Worm (Caenorhabditis elegans) whole organism, L1 larva: ENCODE data around the gene usp-14.

Source experiments
- C34B4.2 ChIP-seq: sonication (generic microtip); optimal IDR thresholded peaks from 2 replicates; lab custom pipeline; 2017; ENCODE audit warnings: mild to moderate bottlenecking, missing genetic modification characterization, missing compliant biosample characterization
- F16B12.6 ChIP-seq: fragments of 150-350 bp; optimal IDR thresholded peaks from 2 replicates; lab custom pipeline; 2014; ENCODE audit warnings: missing biosample characterization, missing genetic modification characterization
- aha-1 ChIP-seq: fragments of 150-350 bp; optimal IDR thresholded peaks from 2 replicates; lab custom pipeline; 2014; ENCODE audit warnings: missing biosample characterization, missing genetic modification characterization
- alr-1 ChIP-seq: fragments of 200-800 bp; sonication (Bioruptor generic); optimal IDR thresholded peaks from 2 replicates; lab custom pipeline; 2018; ENCODE audit warnings: borderline replicate concordance, mild to moderate bottlenecking, missing genetic modification characterization, missing compliant biosample characterization
- ama-1 ChIP-seq: fragments of 150-350 bp; optimal IDR thresholded peaks from 2 replicates; lab custom pipeline; 2014
- blmp-1 ChIP-seq: fragments of 150-350 bp; optimal IDR thresholded peaks from 2 replicates; lab custom pipeline; 2014; ENCODE audit warnings: missing biosample characterization, missing genetic modification characterization
- ceh-63 ChIP-seq: fragments of 200-800 bp; sonication (Bioruptor generic); optimal IDR thresholded peaks from 2 replicates; lab custom pipeline; 2018; ENCODE audit warnings: mild to moderate bottlenecking, missing genetic modification characterization, missing compliant biosample characterization
- ceh-8 ChIP-seq: fragments of 200-800 bp; sonication (Bioruptor generic); optimal IDR thresholded peaks from 2 replicates; lab custom pipeline; 2018; ENCODE audit warnings: mild to moderate bottlenecking, missing genetic modification characterization, moderate library complexity, missing compliant biosample characterization
- ceh-82 ChIP-seq, 3 experiments: fragments of 150-350 bp in 1 of 3; sonication (generic microtip) in 2 of 3; optimal IDR thresholded peaks; 2 replicates each; lab custom pipeline; 2014 to 2017; ENCODE audit warnings: missing biosample characterization in 3 of 3, missing genetic modification characterization in 3 of 3
- ceh-88 ChIP-seq: fragments of 200-800 bp; sonication (Bioruptor generic); IDR thresholded peaks from 2 replicates; pipeline ENCODE4 v1.3.6; 2022; ENCODE audit warnings: missing genetic modification characterization, missing compliant biosample characterization
- ces-1 ChIP-seq: fragments of 150-350 bp; optimal IDR thresholded peaks from 2 replicates; lab custom pipeline; 2014; ENCODE audit warnings: missing biosample characterization, missing genetic modification reagents, missing genetic modification characterization
- dpl-1 ChIP-seq, 3 experiments: fragments of 150-350 bp in 2 of 3; sonication (generic microtip) in 1 of 3; optimal IDR thresholded peaks; 2 replicates each; lab custom pipeline; 2014 to 2017; ENCODE audit warnings: missing biosample characterization in 3 of 3, missing genetic modification characterization in 3 of 3, missing genetic modification reagents in 3 of 3
- dsc-1 ChIP-seq: sonication (generic microtip); optimal IDR thresholded peaks from 2 replicates; lab custom pipeline; 2016; ENCODE audit warnings: mild to moderate bottlenecking, missing genetic modification characterization, missing compliant biosample characterization
- efl-1 ChIP-seq, 4 experiments: fragments of 150-350 bp; optimal IDR thresholded peaks in 3 of 4; peaks in 1 of 4; 1 replicate in 1 of 4; 2 replicates in 3 of 4; lab custom pipeline; 2014; ENCODE audit warnings: missing biosample characterization in 2 of 4, missing genetic modification characterization in 2 of 4, missing genetic modification reagents in 2 of 4
- efl-3 ChIP-seq: fragments of 200-800 bp; sonication (Bioruptor generic); optimal IDR thresholded peaks from 2 replicates; lab custom pipeline; 2018; ENCODE audit warnings: mild to moderate bottlenecking, missing genetic modification characterization, missing compliant biosample characterization
- egl-13 ChIP-seq: sonication (generic microtip); optimal IDR thresholded peaks from 2 replicates; lab custom pipeline; 2016; ENCODE audit warnings: missing genotype, missing genetic modification reagents, missing genetic modification characterization, missing compliant biosample characterization
- egl-27 ChIP-seq, 2 experiments: fragments of 150-350 bp in 1 of 2; sonication (generic microtip); optimal IDR thresholded peaks; 3 replicates each; lab custom pipeline; 2017 to 2018; ENCODE audit warnings: missing biosample characterization in 2 of 2, missing genetic modification characterization in 2 of 2, missing genetic modification reagents in 2 of 2
- elt-2 ChIP-seq: sonication (generic microtip); optimal IDR thresholded peaks from 2 replicates; lab custom pipeline; 2016; ENCODE audit warnings: missing genetic modification characterization, mild to moderate bottlenecking, inconsistent platforms, missing compliant biosample characterization, missing genetic modification reagents
- elt-3 ChIP-seq, 6 experiments: fragments of 150-350 bp in 1 of 6; sonication (generic microtip); optimal IDR thresholded peaks; 2 replicates each; lab custom pipeline; 2017 to 2018; ENCODE audit warnings: missing biosample characterization in 6 of 6, missing genetic modification characterization in 6 of 6, inconsistent platforms in 1 of 6
- ets-5 ChIP-seq: fragments of 200-800 bp; sonication (Bioruptor generic); IDR thresholded peaks from 2 replicates; pipeline ENCODE4 v1.3.6; 2022; ENCODE audit warnings: missing genetic modification characterization, missing compliant biosample characterization
- fkh-10 ChIP-seq: sonication (generic microtip); optimal IDR thresholded peaks from 2 replicates; lab custom pipeline; 2017; ENCODE audit warnings: missing biosample characterization, missing genetic modification reagents, missing genetic modification characterization
- hlh-4 ChIP-seq: sonication (generic microtip); optimal IDR thresholded peaks from 2 replicates; lab custom pipeline; 2016; ENCODE audit warnings: mild to moderate bottlenecking, missing genetic modification characterization, missing compliant biosample characterization
- hpl-2 ChIP-seq: fragments of 150-350 bp; optimal IDR thresholded peaks from 2 replicates; lab custom pipeline; 2014; ENCODE audit warnings: missing biosample characterization, missing genetic modification reagents, missing genetic modification characterization
- irx-1 ChIP-seq: sonication (generic microtip); optimal IDR thresholded peaks from 2 replicates; lab custom pipeline; 2016; ENCODE audit warnings: missing genetic modification characterization, missing compliant biosample characterization
- lin-13 ChIP-seq: fragments of 150-350 bp; optimal IDR thresholded peaks from 2 replicates; lab custom pipeline; 2014; ENCODE audit warnings: missing biosample characterization, missing genetic modification reagents, missing genetic modification characterization
- lin-15B ChIP-seq: fragments of 150-350 bp; sonication (generic microtip); optimal IDR thresholded peaks from 3 replicates; lab custom pipeline; 2014; ENCODE audit warnings: missing biosample characterization, missing genetic modification characterization
- lin-35 ChIP-seq, 2 experiments: fragments of 150-350 bp; optimal IDR thresholded peaks; 2 replicates each; lab custom pipeline; 2014; ENCODE audit warnings: missing biosample characterization in 2 of 2, missing genetic modification characterization in 2 of 2, missing genetic modification reagents in 2 of 2
- lin-39 ChIP-seq: fragments of 150-350 bp; optimal IDR thresholded peaks from 2 replicates; lab custom pipeline; 2014; ENCODE audit warnings: missing biosample characterization, missing genetic modification reagents, missing genetic modification characterization
- lsy-2 ChIP-seq, 2 experiments: fragments of 150-350 bp; optimal IDR thresholded peaks; 2 replicates each; lab custom pipeline; 2014; ENCODE audit warnings: missing biosample characterization in 2 of 2, missing genetic modification characterization in 2 of 2
- mab-9 ChIP-seq: fragments of 200-800 bp; sonication (Bioruptor generic); IDR thresholded peaks from 2 replicates; pipeline ENCODE4 v1.3.6; 2022; ENCODE audit warnings: missing genetic modification reagents, missing genetic modification characterization, missing compliant biosample characterization
- nhr-11 ChIP-seq: fragments of 150-350 bp; optimal IDR thresholded peaks from 2 replicates; lab custom pipeline; 2014; ENCODE audit warnings: missing biosample characterization, missing genetic modification characterization
- nhr-12 ChIP-seq: sonication (generic microtip); optimal IDR thresholded peaks from 2 replicates; lab custom pipeline; 2017; ENCODE audit warnings: missing biosample characterization, missing genetic modification characterization
- nhr-20 ChIP-seq: sonication (generic microtip); optimal IDR thresholded peaks from 2 replicates; lab custom pipeline; 2016; ENCODE audit warnings: mild to moderate bottlenecking, missing genetic modification characterization, missing compliant biosample characterization
- nhr-237 ChIP-seq: fragments of 150-350 bp; optimal IDR thresholded peaks from 2 replicates; lab custom pipeline; 2014; ENCODE audit warnings: missing biosample characterization, missing genetic modification characterization
- nhr-47 ChIP-seq: sonication (generic microtip); optimal IDR thresholded peaks from 2 replicates; lab custom pipeline; 2016; ENCODE audit warnings: mild to moderate bottlenecking, missing genetic modification characterization, moderate library complexity, missing compliant biosample characterization
- nhr-77 ChIP-seq: fragments of 150-350 bp; optimal IDR thresholded peaks from 2 replicates; lab custom pipeline; 2014; ENCODE audit warnings: missing biosample characterization, missing genetic modification characterization
- nhr-84 ChIP-seq: sonication (generic microtip); optimal IDR thresholded peaks from 2 replicates; lab custom pipeline; 2017; ENCODE audit warnings: missing biosample characterization, missing genetic modification characterization
- nhr-85 ChIP-seq: sonication (generic microtip); peaks from one replicate; lab custom pipeline; 2016; ENCODE audit warnings: missing genetic modification characterization, inconsistent platforms, missing compliant biosample characterization
- skn-1 ChIP-seq: fragments of 150-350 bp; optimal IDR thresholded peaks from 2 replicates; lab custom pipeline; 2014; ENCODE audit warnings: missing biosample characterization, missing genetic modification characterization
- snpc-4 ChIP-seq: fragments of 150-350 bp; optimal IDR thresholded peaks from 2 replicates; lab custom pipeline; 2014; ENCODE audit warnings: missing biosample characterization, missing genetic modification characterization
- snu-23 ChIP-seq: sonication (generic microtip); optimal IDR thresholded peaks from 2 replicates; lab custom pipeline; 2016; ENCODE audit warnings: missing genetic modification characterization, missing compliant biosample characterization
- sox-4 ChIP-seq: sonication (generic microtip); optimal IDR thresholded peaks from 2 replicates; lab custom pipeline; 2016; ENCODE audit warnings: missing genetic modification characterization, missing compliant biosample characterization
- sup-37 ChIP-seq: fragments of 200-800 bp; sonication (Bioruptor generic); optimal IDR thresholded peaks from 2 replicates; lab custom pipeline; 2018; ENCODE audit warnings: mild to moderate bottlenecking, missing genetic modification characterization, missing compliant biosample characterization
- swsn-7 ChIP-seq: sonication (generic microtip); optimal IDR thresholded peaks from 2 replicates; lab custom pipeline; 2016; ENCODE audit warnings: missing genetic modification characterization, missing compliant biosample characterization
- tlp-1 ChIP-seq: fragments of 150-350 bp; optimal IDR thresholded peaks from 2 replicates; lab custom pipeline; 2014; ENCODE audit warnings: missing biosample characterization, missing genetic modification characterization
- unc-130 ChIP-seq: fragments of 150-350 bp; optimal IDR thresholded peaks from 2 replicates; lab custom pipeline; 2017; ENCODE audit warnings: missing biosample characterization, missing genetic modification characterization, inconsistent platforms
- unc-30 ChIP-seq: sonication (generic microtip); optimal IDR thresholded peaks from 2 replicates; lab custom pipeline; 2017; ENCODE audit warnings: missing biosample characterization, missing genetic modification characterization
- unc-62 ChIP-seq: fragments of 150-350 bp; optimal IDR thresholded peaks from 2 replicates; lab custom pipeline; 2014; ENCODE audit warnings: missing biosample characterization, missing genetic modification reagents, missing genetic modification characterization
- unc-86 ChIP-seq: sonication (generic microtip); optimal IDR thresholded peaks from 2 replicates; lab custom pipeline; 2016; ENCODE audit warnings: missing genetic modification characterization, missing compliant biosample characterization
- unc-98 ChIP-seq: fragments of 200-800 bp; sonication (Bioruptor generic); IDR thresholded peaks from 2 replicates; pipeline ENCODE4 v1.3.6; 2022; ENCODE audit warnings: missing genetic modification characterization, missing compliant biosample characterization
- zag-1 ChIP-seq: fragments of 150-350 bp; optimal IDR thresholded peaks from 2 replicates; lab custom pipeline; 2014; ENCODE audit warnings: missing biosample characterization, missing genetic modification characterization

usp-14 gene

DNA sequence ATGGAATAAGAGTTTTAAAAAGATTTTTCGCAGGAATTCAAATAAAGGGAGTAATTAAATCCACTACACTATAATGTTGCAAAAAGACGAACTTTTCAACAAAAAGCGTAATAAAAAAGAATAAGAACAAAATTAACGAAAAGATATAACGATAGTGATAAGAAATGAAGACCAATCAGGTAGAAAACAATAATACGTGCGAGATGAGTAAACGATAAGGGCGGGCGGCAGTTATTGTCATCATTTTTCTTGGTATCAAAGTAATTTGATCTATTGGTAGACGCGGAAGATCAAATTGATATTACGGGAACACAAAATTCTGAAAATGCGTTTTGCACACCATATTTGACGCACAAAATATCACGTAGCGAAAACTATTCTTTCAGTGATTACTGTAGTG lies 6.0 kb upstream of the usp-14 start (continued):
- TF ChIP-seq lsy-2 (tag; optimal IDR thresholded peaks at IDR 0.05; lab: Kevin White, UChicago): no peak
- TF ChIP-seq irx-1 (tag; lab: Kevin White, UChicago): no peak
- no peak for TF ChIP-seq lin-15B (tag; lab: Kevin White, UChicago)
- no peak for TF ChIP-seq sox-4
- TF ChIP-seq nhr-77 (tag; lab: Kevin White, UChicago): no peak
- TF ChIP-seq ceh-63 (GFP tag; lab: Kevin White, UChicago): no peak
- no peak for TF ChIP-seq ama-1 (lab: Kevin White, UChicago)
- TF ChIP-seq snu-23: no peak
- no peak for TF ChIP-seq snpc-4 (tag; lab: Kevin White, UChicago)
- no peak for TF ChIP-seq nhr-11 (tag; lab: Kevin White, UChicago)
- TF ChIP-seq blmp-1 (tag; lab: Kevin White, UChicago): peak; percentile 33
- no peak for TF ChIP-seq F16B12.6 (tag; lab: Kevin White, UChicago)
- TF ChIP-seq sup-37: no peak
- no peak for TF ChIP-seq unc-30
- peak; percentile 76 for TF ChIP-seq nhr-85 (tag; lab: Kevin White, UChicago)
- TF ChIP-seq elt-3 (tag; optimal IDR thresholded peaks at IDR 0.05; lab: Kevin White, UChicago): peak in 1 of 6 experiments; percentile 2
- TF ChIP-seq ceh-88 (GFP tag; lab: Robert Waterston, UW): no peak
- TF ChIP-seq nhr-47 (tag; lab: Kevin White, UChicago): no peak
- TF ChIP-seq tlp-1 (tag; lab: Kevin White, UChicago): no peak
- no peak for TF ChIP-seq lin-35 (GFP tag; optimal IDR thresholded peaks at IDR 0.05; lab: Kevin White, UChicago)
- TF ChIP-seq dsc-1 (tag; lab: Kevin White, UChicago): no peak
- no peak for TF ChIP-seq dpl-1 (GFP tag; optimal IDR thresholded peaks at IDR 0.05; lab: Kevin White, UChicago)
- TF ChIP-seq ets-5 (GFP tag; lab: Robert Waterston, UW): no peak
- no peak for TF ChIP-seq nhr-84 (tag; lab: Kevin White, UChicago)
- TF ChIP-seq nhr-20 (tag; lab: Kevin White, UChicago): peak; percentile 2
- TF ChIP-seq unc-130 (tag; lab: Kevin White, UChicago): no peak
- no peak for TF ChIP-seq egl-13 (tag; lab: Kevin White, UChicago)
- no peak for TF ChIP-seq zag-1
- TF ChIP-seq elt-2 (tag; lab: Kevin White, UChicago): peak; percentile 49
- no peak for TF ChIP-seq unc-98 (GFP tag; lab: Robert Waterston, UW)
- TF ChIP-seq ceh-82 (tag; optimal IDR thresholded peaks at IDR 0.05; lab: Kevin White, UChicago): no peak
- TF ChIP-seq ces-1 (GFP tag; lab: Kevin White, UChicago): no peak
- no peak for TF ChIP-seq mab-9 (GFP tag; lab: Robert Waterston, UW)
- no peak for TF ChIP-seq ceh-8 (GFP tag; lab: Kevin White, UChicago)
- TF ChIP-seq nhr-12 (tag; lab: Kevin White, UChicago): no peak
- TF ChIP-seq alr-1: no peak
- TF ChIP-seq skn-1 (tag; lab: Kevin White, UChicago): peak; percentile 30
- TF ChIP-seq C34B4.2 (tag; lab: Kevin White, UChicago): no peak

DNA sequence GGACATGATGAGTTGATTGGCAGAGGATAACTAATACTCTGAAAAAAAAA lies 5.8 kb upstream of the usp-14 start, which contains the start of gene cysl-2:
Gene cysl-2 (minus strand): TSS at position 38 of the 50 bp plus-strand sequence.
- TF ChIP-seq egl-27 (tag; optimal IDR thresholded peaks at IDR 0.05; lab: Kevin White, UChicago) (no peak), unc-86 (tag; lab: Kevin White, UChicago) (no peak), swsn-7 (tag; lab: Kevin White, UChicago) (no peak), hpl-2 (no peak), lin-39 (no peak), aha-1 (tag; lab: Kevin White, UChicago) (no peak), mab-9 (GFP tag; lab: Robert Waterston, UW) (no peak), lin-13 (GFP tag; lab: Kevin White, UChicago) (no peak), skn-1 (tag; lab: Kevin White, UChicago) (no peak), lin-15B (tag; lab: Kevin White, UChicago) (no peak), egl-13 (tag; lab: Kevin White, UChicago) (no peak), lin-35 (GFP tag; optimal IDR thresholded peaks at IDR 0.05; lab: Kevin White, UChicago) (no peak), efl-3 (GFP tag; lab: Kevin White, UChicago) (no peak), hlh-4 (tag; lab: Kevin White, UChicago) (no peak), tlp-1 (tag; lab: Kevin White, UChicago) (no peak), ceh-8 (GFP tag; lab: Kevin White, UChicago) (no peak), unc-62 (GFP tag; lab: Kevin White, UChicago) (no peak), fkh-10 (no peak), efl-1 (optimal IDR thresholded peaks at IDR 0.05; lab: Kevin White, UChicago) (no peak), efl-1 (GFP tag; optimal IDR thresholded peaks at IDR 0.05 in 1 of 2; lab: Kevin White, UChicago) (no peak), nhr-237 (tag; lab: Kevin White, UChicago) (no peak)
